Worm (Caenorhabditis elegans): ENCODE results near the gene T04H1.5.

DNA sequence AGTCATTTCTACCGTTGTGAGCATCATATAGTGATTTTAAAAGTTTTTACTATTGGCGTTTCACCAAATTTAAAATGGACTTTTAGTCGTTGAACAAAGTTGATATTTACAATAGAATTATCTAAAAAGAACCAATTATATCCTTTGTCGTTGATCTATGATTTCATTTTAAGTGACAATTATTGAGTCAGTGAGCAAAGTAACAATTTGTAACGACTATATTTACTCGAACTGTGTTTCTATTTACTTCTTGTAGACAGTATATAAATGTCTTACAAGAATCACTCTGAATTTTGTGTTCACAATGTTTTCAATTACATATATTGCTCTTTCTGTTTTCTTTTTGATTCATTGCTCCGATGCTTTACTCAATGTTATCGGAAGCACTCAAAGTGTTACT, 10.0 kb upstream of the T04H1.5 start, which contains the start of gene ttr-22:
- TF ChIP-seq hmg-1.2 (GFP tag; IDR thresholded peaks at IDR 0.05) (no peak), hlh-12 (tag; optimal IDR thresholded peaks at IDR 0.05) (no peak), F39B2.1 (GFP tag; IDR thresholded peaks at IDR 0.05) (no peak), F52B5.7 (tag; optimal IDR thresholded peaks at IDR 0.05) (no peak), ztf-28 (GFP tag; IDR thresholded peaks at IDR 0.05) (no peak), nhr-179 (tag; optimal IDR thresholded peaks at IDR 0.05) (no peak), ama-1 (optimal IDR thresholded peaks at IDR 0.05) (no peak), ama-1 (GFP tag; optimal IDR thresholded peaks at IDR 0.05) (no peak), die-1 (tag; optimal IDR thresholded peaks at IDR 0.05) (no peak)

Measured in whole organism, young adult.